Worm (Caenorhabditis elegans) whole organism, midembryonic: ENCODE data around the gene F15B9.6.

Source experiments
- T22C8.4 ChIP-seq: fragments of 200-800 bp; sonication (Bioruptor generic); IDR thresholded peaks from 2 replicates; pipeline ENCODE4 v1.3.6; 2022; ENCODE audit warnings: missing genetic modification characterization, missing compliant biosample characterization
- cog-1 ChIP-seq: sonication (generic microtip); optimal IDR thresholded peaks from 2 replicates; lab custom pipeline; 2016; ENCODE audit warnings: missing genetic modification characterization, missing compliant biosample characterization
- flt-1 ChIP-seq: fragments of 200-800 bp; sonication (Bioruptor generic); IDR thresholded peaks from 2 replicates; pipeline ENCODE4 v1.3.6; 2022; ENCODE audit warnings: missing genetic modification characterization, missing compliant biosample characterization
- klf-2 ChIP-seq: fragments of 200-800 bp; sonication (Bioruptor generic); conservative IDR thresholded peaks from 2 replicates; pipeline ENCODE4 v1.3.6; 2022; ENCODE audit warnings: missing genetic modification reagents, missing genetic modification characterization, missing compliant biosample characterization
- med-1 ChIP-seq: sonication (generic microtip); optimal IDR thresholded peaks from 2 replicates; lab custom pipeline; 2017; ENCODE audit warnings: missing genetic modification characterization, mild to moderate bottlenecking, missing compliant biosample characterization, antibody characterized with exemption, missing genetic modification reagents; ENCODE audit not compliant: insufficient read depth
- ref-1 ChIP-seq: fragments of 200-800 bp; sonication (Bioruptor generic); conservative IDR thresholded peaks from 2 replicates; pipeline ENCODE4 v1.3.6; 2022; ENCODE audit warnings: missing genetic modification reagents, missing genetic modification characterization, missing compliant biosample characterization
- ztf-23 ChIP-seq: fragments of 200-800 bp; sonication (Bioruptor generic); IDR thresholded peaks from 2 replicates; pipeline ENCODE4 v1.3.6; 2022; ENCODE audit warnings: missing genetic modification reagents, missing genetic modification characterization, missing compliant biosample characterization
- ztf-29 ChIP-seq: fragments of 200-800 bp; sonication (Bioruptor generic); IDR thresholded peaks from 2 replicates; pipeline ENCODE4 v1.3.6; 2022; ENCODE audit warnings: missing genetic modification reagents, missing genetic modification characterization, missing compliant biosample characterization

DNA sequence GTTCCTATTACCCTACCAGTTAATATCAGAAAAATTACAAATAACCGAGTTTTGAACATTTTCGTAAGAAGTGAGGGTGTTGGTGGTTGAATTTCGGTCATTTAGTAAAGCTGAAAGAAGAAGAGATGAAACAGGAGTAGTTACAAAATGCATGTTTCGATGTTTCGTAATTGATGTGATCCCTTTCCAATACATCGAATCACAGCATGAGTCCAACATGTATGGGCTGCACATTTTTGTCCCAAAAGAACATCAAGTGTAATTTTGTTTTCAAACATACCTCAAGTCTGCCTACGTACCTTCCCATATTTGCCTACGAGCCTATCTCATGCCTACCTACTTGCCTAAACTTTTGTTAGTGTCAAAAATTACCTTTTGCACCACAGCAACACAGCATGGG is 22.5 kb downstream of the F15B9.6 start, which contains the start of gene W07G4.2:
- TF ChIP-seq cog-1 (tag; lab: Kevin White, UChicago): no peak
- no peak for TF ChIP-seq med-1 (GFP tag; lab: Kevin White, UChicago)
- no peak for TF ChIP-seq flt-1
- no peak for TF ChIP-seq T22C8.4 (GFP tag; lab: Robert Waterston, UW)
- TF ChIP-seq ztf-29 (GFP tag; lab: Robert Waterston, UW): no peak
- no peak for TF ChIP-seq klf-2
- no peak for TF ChIP-seq ztf-23 (GFP tag; lab: Robert Waterston, UW)
- no peak for TF ChIP-seq ref-1 (GFP tag; lab: Robert Waterston, UW)
